Fruit fly (Drosophila melanogaster) whole organism, embryonic: ENCODE measurements around the gene CG13408.
A peak's percentile ranks its signal among the peaks of the same experiment; 100 is the strongest.

Experiments used
- Asciz ChIP-seq: fragments of 200-800 bp; sonication (Bioruptor generic); optimal IDR thresholded peaks from 2 replicates; lab custom pipeline; 2017; ENCODE audit warnings: missing biosample characterization, mild to moderate bottlenecking, missing genetic modification characterization, missing genetic modification reagents
- CG10654 ChIP-seq: fragments of 200-800 bp; sonication (Bioruptor generic); optimal IDR thresholded peaks from 2 replicates; lab custom pipeline; 2016; ENCODE audit warnings: missing biosample characterization, missing genetic modification characterization
- CG11723 ChIP-seq: fragments of 200-800 bp; sonication (Bioruptor generic); optimal IDR thresholded peaks from 2 replicates; lab custom pipeline; 2017; ENCODE audit warnings: missing biosample characterization, mild to moderate bottlenecking, missing genetic modification characterization
- CG12104 ChIP-seq: fragments of 200-800 bp; sonication (Bioruptor generic); optimal IDR thresholded peaks from 3 replicates; lab custom pipeline; 2016; ENCODE audit warnings: missing biosample characterization, missing genetic modification characterization
- CG15479 ChIP-seq: fragments of 200-800 bp; sonication (Bioruptor generic); optimal IDR thresholded peaks from 3 replicates; lab custom pipeline; 2019; ENCODE audit warnings: missing biosample characterization, mild to moderate bottlenecking, missing genetic modification characterization, moderate library complexity
- CG16815 ChIP-seq: fragments of 200-800 bp; sonication (Bioruptor generic); optimal IDR thresholded peaks from 3 replicates; lab custom pipeline; 2017; ENCODE audit warnings: missing biosample characterization, mild to moderate bottlenecking, missing genetic modification characterization
- CG17328 ChIP-seq: fragments of 200-800 bp; sonication (Bioruptor generic); IDR thresholded peaks from 2 replicates; pipeline ENCODE4 v1.3.6; 2022; ENCODE audit warnings: missing biosample characterization, missing genetic modification characterization
- CG2116 ChIP-seq: fragments of 200-800 bp; sonication (Bioruptor generic); optimal IDR thresholded peaks from 3 replicates; lab custom pipeline; 2018; ENCODE audit warnings: missing biosample characterization, mild to moderate bottlenecking, missing genetic modification characterization
- CG32767 ChIP-seq: fragments of 200-800 bp; sonication (Bioruptor generic); IDR thresholded peaks from 2 replicates; pipeline ENCODE4 v1.3.6; 2022; ENCODE audit warnings: missing biosample characterization, missing genetic modification characterization
- CG3281 ChIP-seq: fragments of 200-800 bp; sonication (Bioruptor generic); optimal IDR thresholded peaks from 3 replicates; lab custom pipeline; 2017; ENCODE audit warnings: missing biosample characterization, mild to moderate bottlenecking, missing genetic modification characterization
- CG3995 ChIP-seq: fragments of 200-800 bp; sonication (Bioruptor generic); optimal IDR thresholded peaks from 3 replicates; lab custom pipeline; 2016; ENCODE audit warnings: missing biosample characterization, missing genetic modification characterization
- CG4404 ChIP-seq: fragments of 200-800 bp; sonication (Bioruptor generic); IDR thresholded peaks from 2 replicates; pipeline ENCODE4 v1.3.6; 2022; ENCODE audit warnings: missing biosample characterization, missing genetic modification characterization
- CG4730 ChIP-seq: fragments of 200-800 bp; sonication (Bioruptor generic); IDR thresholded peaks from 2 replicates; pipeline ENCODE4 v1.3.6; 2022; ENCODE audit warnings: missing biosample characterization, missing genetic modification characterization
- CG4820 ChIP-seq: fragments of 200-800 bp; sonication (Bioruptor generic); optimal IDR thresholded peaks from 3 replicates; lab custom pipeline; 2016; ENCODE audit warnings: missing biosample characterization, missing genetic modification characterization
- CG5180 ChIP-seq: fragments of 200-800 bp; sonication (Bioruptor generic); optimal IDR thresholded peaks from 3 replicates; lab custom pipeline; 2017; ENCODE audit warnings: missing biosample characterization, missing genetic modification characterization, mild to moderate bottlenecking, moderate library complexity, missing genetic modification reagents
- CG5953 ChIP-seq: fragments of 200-800 bp; sonication (Bioruptor generic); IDR thresholded peaks from 2 replicates; pipeline ENCODE4 v1.3.6; 2022; ENCODE audit warnings: missing biosample characterization, missing genetic modification characterization
- CG6175 ChIP-seq: fragments of 200-800 bp; sonication (Bioruptor generic); IDR thresholded peaks from 3 replicates; pipeline ENCODE4 v1.3.6; 2022; ENCODE audit warnings: missing biosample characterization, missing genetic modification characterization
- CG6254 ChIP-seq: fragments of 200-800 bp; sonication (Bioruptor generic); optimal IDR thresholded peaks from 3 replicates; lab custom pipeline; 2017; ENCODE audit warnings: mild to moderate bottlenecking, missing biosample characterization, missing genetic modification reagents, missing genetic modification characterization
- CG6683 ChIP-seq: fragments of 200-800 bp; sonication (Bioruptor generic); optimal IDR thresholded peaks from 2 replicates; lab custom pipeline; 2017; ENCODE audit warnings: missing biosample characterization, mild to moderate bottlenecking, missing genetic modification characterization, missing genetic modification reagents
- CG8290 ChIP-seq, 3 experiments: fragments of 200-800 bp; sonication (Bioruptor generic); optimal IDR thresholded peaks; 2 replicates each; lab custom pipeline; 2016 to 2019; ENCODE audit warnings: missing biosample characterization in 3 of 3, missing genetic modification characterization in 3 of 3, mild to moderate bottlenecking in 2 of 3, moderate library complexity in 1 of 3
- CG8478 ChIP-seq: fragments of >200 bp; optimal IDR thresholded peaks from 2 replicates; lab custom pipeline; 2018
- CHES-1-like ChIP-seq: fragments of 200-800 bp; sonication (Bioruptor generic); optimal IDR thresholded peaks from 2 replicates; lab custom pipeline; 2016; ENCODE audit warnings: missing biosample characterization, missing genetic modification characterization
- CrebB ChIP-seq: fragments of 200-800 bp; sonication (Bioruptor generic); optimal IDR thresholded peaks from 3 replicates; lab custom pipeline; 2018; ENCODE audit warnings: missing biosample characterization, mild to moderate bottlenecking, missing genetic modification characterization
- Dad ChIP-seq: fragments of 200-800 bp; sonication (Bioruptor generic); optimal IDR thresholded peaks from 3 replicates; lab custom pipeline; 2016; ENCODE audit warnings: missing biosample characterization, missing genetic modification characterization
- Dp ChIP-seq: fragments of 200-800 bp; sonication (Bioruptor generic); optimal IDR thresholded peaks from 2 replicates; lab custom pipeline; 2018; ENCODE audit warnings: missing biosample characterization, mild to moderate bottlenecking, missing genetic modification characterization, moderate library complexity
- E2f2 ChIP-seq: fragments of 200-800 bp; sonication (Bioruptor generic); IDR thresholded peaks from 2 replicates; pipeline ENCODE4 v1.3.6; 2022; ENCODE audit warnings: missing biosample characterization, missing genetic modification characterization
- HmgD ChIP-seq: fragments of 200-800 bp; sonication (Bioruptor generic); optimal IDR thresholded peaks from 3 replicates; lab custom pipeline; 2016; ENCODE audit warnings: missing biosample characterization, missing genetic modification characterization
- Nf-YA ChIP-seq: fragments of 200-800 bp; sonication (Bioruptor generic); IDR thresholded peaks from 2 replicates; pipeline ENCODE4 v1.3.6; 2022; ENCODE audit warnings: missing biosample characterization, missing genetic modification characterization
- Pdp1 ChIP-seq, 2 experiments: fragments of 200-800 bp; sonication (Bioruptor generic); optimal IDR thresholded peaks; 3 replicates each; lab custom pipeline; 2016; ENCODE audit warnings: missing biosample characterization in 2 of 2, missing genetic modification characterization in 2 of 2, mild to moderate bottlenecking in 1 of 2, moderate library complexity in 1 of 2
- Ravus ChIP-seq: fragments of 200-800 bp; sonication (Bioruptor generic); IDR thresholded peaks from 2 replicates; pipeline ENCODE4 v1.3.6; 2022; ENCODE audit warnings: missing biosample characterization, missing genetic modification characterization
- Six4 ChIP-seq: fragments of 200-800 bp; sonication (Bioruptor generic); optimal IDR thresholded peaks from 2 replicates; lab custom pipeline; 2016; ENCODE audit warnings: missing biosample characterization, missing genetic modification characterization
- abd-A ChIP-seq: fragments of 200-800 bp; sonication (Bioruptor generic); optimal IDR thresholded peaks from 3 replicates; lab custom pipeline; 2019; ENCODE audit warnings: missing biosample characterization, mild to moderate bottlenecking, missing genetic modification characterization, moderate library complexity
- dmrt11E ChIP-seq: fragments of 200-800 bp; sonication (Bioruptor generic); optimal IDR thresholded peaks from 3 replicates; lab custom pipeline; 2018; ENCODE audit warnings: missing biosample characterization, mild to moderate bottlenecking, missing genetic modification characterization, moderate library complexity
- ewg ChIP-seq: fragments of 200-800 bp; sonication (Bioruptor generic); optimal IDR thresholded peaks from 3 replicates; lab custom pipeline; 2017; ENCODE audit warnings: mild to moderate bottlenecking, missing biosample characterization, missing genetic modification reagents, missing genetic modification characterization
- gcm ChIP-seq: fragments of 200-800 bp; sonication (Bioruptor generic); optimal IDR thresholded peaks from 2 replicates; lab custom pipeline; 2019; ENCODE audit warnings: missing biosample characterization, mild to moderate bottlenecking, missing genetic modification characterization, moderate library complexity
- grau ChIP-seq: fragments of 200-800 bp; optimal IDR thresholded peaks from 3 replicates; lab custom pipeline; 2019; ENCODE audit warnings: missing biosample characterization, mild to moderate bottlenecking, missing genetic modification characterization, moderate library complexity
- ham ChIP-seq: fragments of 200-800 bp; sonication (Bioruptor generic); IDR thresholded peaks from 2 replicates; pipeline ENCODE4 v1.3.6; 2022; ENCODE audit warnings: missing biosample characterization, missing genetic modification characterization
- hbn ChIP-seq: fragments of 200-800 bp; sonication (Bioruptor generic); IDR thresholded peaks from 2 replicates; pipeline ENCODE4 v1.3.6; 2022; ENCODE audit warnings: missing biosample characterization, missing genetic modification characterization; ENCODE audit not compliant: partially characterized antibody
- kah ChIP-seq: fragments of 200-800 bp; sonication (Bioruptor generic); optimal IDR thresholded peaks from 2 replicates; lab custom pipeline; 2018; ENCODE audit warnings: missing biosample characterization, mild to moderate bottlenecking, missing genetic modification characterization
- lab ChIP-seq: fragments of 200-800 bp; sonication (Bioruptor generic); optimal IDR thresholded peaks from 3 replicates; lab custom pipeline; 2017; ENCODE audit warnings: missing biosample characterization, missing genetic modification characterization, mild to moderate bottlenecking, moderate library complexity, missing genetic modification reagents
- nerfin-1 ChIP-seq: fragments of 200-800 bp; sonication (Bioruptor generic); optimal IDR thresholded peaks from 3 replicates; lab custom pipeline; 2019; ENCODE audit warnings: missing biosample characterization, mild to moderate bottlenecking, missing genetic modification characterization, moderate library complexity
- pho ChIP-seq: fragments of 200-800 bp; sonication (Bioruptor generic); optimal IDR thresholded peaks from 2 replicates; lab custom pipeline; 2016; ENCODE audit warnings: missing biosample characterization, missing genetic modification characterization
- repo ChIP-seq: fragments of 200-800 bp; sonication (Bioruptor generic); optimal IDR thresholded peaks from 2 replicates; lab custom pipeline; 2016; ENCODE audit warnings: missing biosample characterization, missing genetic modification characterization
- salm ChIP-seq: fragments of 200-800 bp; sonication (Bioruptor generic); optimal IDR thresholded peaks from 2 replicates; lab custom pipeline; 2018; ENCODE audit warnings: missing biosample characterization, mild to moderate bottlenecking, missing genetic modification characterization
- sim ChIP-seq: fragments of 200-800 bp; sonication (Bioruptor generic); IDR thresholded peaks from 2 replicates; pipeline ENCODE4 v1.3.6; 2022; ENCODE audit warnings: missing biosample characterization, missing genetic modification characterization
- sima ChIP-seq: fragments of 200-800 bp; sonication (Bioruptor generic); optimal IDR thresholded peaks from 2 replicates; lab custom pipeline; 2016; ENCODE audit warnings: missing biosample characterization, missing genetic modification characterization
- so ChIP-seq: fragments of 200-800 bp; sonication (Bioruptor generic); IDR thresholded peaks from 3 replicates; pipeline ENCODE4 v1.3.6; 2022; ENCODE audit warnings: missing biosample characterization, missing genetic modification characterization
- tx ChIP-seq: fragments of 200-800 bp; sonication (Bioruptor generic); optimal IDR thresholded peaks from 2 replicates; lab custom pipeline; 2016; ENCODE audit warnings: missing biosample characterization, missing genetic modification characterization
- zen2 ChIP-seq: fragments of 200-800 bp; sonication (Bioruptor generic); IDR thresholded peaks from 3 replicates; pipeline ENCODE4 v1.3.6; 2022; ENCODE audit warnings: missing biosample characterization, missing genetic modification characterization; ENCODE audit not compliant: partially characterized antibody

CG13408 gene

dm6 chr3R:22049134-22049796 lies 30.9 kb upstream of the CG13408 start (continued):
- TF ChIP-seq CG4404 (peak; percentile 55), CG11723 (peak; percentile 63), CG3995 (no peak), gcm (peak; percentile 81), CG8290 (GFP tag; optimal IDR thresholded peaks at IDR 0.05; lab: Kevin White, UChicago) (peak; percentile 45), CG8290 (tag; optimal IDR thresholded peaks at IDR 0.05; lab: Kevin White, UChicago) (peak in 1 of 2 experiments; percentile 86), so (peak; percentile 82), CG6175 (GFP tag; lab: Robert Waterston, UW) (peak; percentile 57; the same call in 1 of the 3 replicates), kah (GFP tag; lab: Kevin White, UChicago) (peak; percentile 68), Pdp1 (GFP tag; optimal IDR thresholded peaks at IDR 0.05; lab: Kevin White, UChicago) (peak; percentile 60 to 80), Dad (GFP tag; lab: Kevin White, UChicago) (peak; percentile 28), CrebB (peak; percentile 52), tx (GFP tag; lab: Kevin White, UChicago) (peak; percentile 66), CG5953 (GFP tag; lab: Robert Waterston, UW) (peak; percentile 79), lab (GFP tag; lab: Kevin White, UChicago) (peak; percentile 92), salm (tag; lab: Kevin White, UChicago) (peak; percentile 72), Six4 (GFP tag; lab: Kevin White, UChicago) (peak; percentile 73), CG12104 (GFP tag; lab: Kevin White, UChicago) (peak; percentile 59), E2f2 (GFP tag; lab: Robert Waterston, UW) (peak; percentile 56), CG16815 (GFP tag; lab: Kevin White, UChicago) (peak; percentile 65), repo (GFP tag; lab: Kevin White, UChicago) (peak; percentile 45), sim (GFP tag; lab: Robert Waterston, UW) (peak; percentile 80), zen2 (GFP tag; lab: Robert Waterston, UW) (no peak), hbn (GFP tag; lab: Robert Waterston, UW) (no peak), Dp (GFP tag; lab: Kevin White, UChicago) (no peak), Asciz (GFP tag; lab: Kevin White, UChicago) (peak; percentile 78), grau (peak; percentile 80), Nf-YA (GFP tag; lab: Robert Waterston, UW) (peak; percentile 60), CHES-1-like (peak; percentile 68), Ravus (no peak), CG8478 (lab: Kevin White, UChicago) (no peak), CG17328 (GFP tag; lab: Robert Waterston, UW) (peak; percentile 75), pho (GFP tag; lab: Kevin White, UChicago) (peak; percentile 69), CG5180 (GFP tag; lab: Kevin White, UChicago) (peak; percentile 59), CG4730 (GFP tag; lab: Robert Waterston, UW) (peak; percentile 77), CG15479 (no peak), abd-A (tag; lab: Kevin White, UChicago) (peak; percentile 75), CG4820 (GFP tag; lab: Kevin White, UChicago) (peak; percentile 63), CG6254 (peak; percentile 76), CG6683 (GFP tag; lab: Kevin White, UChicago) (peak; percentile 60), sima (peak; percentile 38), nerfin-1 (peak; percentile 55), CG32767 (GFP tag; lab: Robert Waterston, UW) (peak; percentile 73), CG3281 (GFP tag; lab: Kevin White, UChicago) (peak; percentile 71), ewg (GFP tag; lab: Kevin White, UChicago) (peak; percentile 63), CG2116 (peak; percentile 41), CG10654 (peak; percentile 63), ham (GFP tag; lab: Robert Waterston, UW) (peak; percentile 26; the same call in 1 of the 2 replicates), HmgD (GFP tag; lab: Kevin White, UChicago) (peak; percentile 22), dmrt11E (tag; lab: Kevin White, UChicago) (peak; percentile 72)
